Fruit fly (Drosophila melanogaster) whole organism, embryonic: Measurements from ENCODE around the gene ng4.
A peak's percentile ranks its signal among the peaks of the same experiment; 100 is the strongest.

ENCODE experiments used
- CG10654 ChIP-seq: fragments of 200-800 bp; sonication (Bioruptor generic); optimal IDR thresholded peaks from 2 replicates; lab custom pipeline; 2016; ENCODE audit warnings: missing biosample characterization, missing genetic modification characterization
- CG11695 ChIP-seq: fragments of 200-800 bp; sonication (Bioruptor generic); IDR thresholded peaks from 3 replicates; pipeline ENCODE4 v1.3.6; 2022; ENCODE audit warnings: missing biosample characterization, missing genetic modification characterization
- CG11696 ChIP-seq: fragments of 200-800 bp; sonication (Bioruptor generic); IDR thresholded peaks from 2 replicates; pipeline ENCODE4 v1.3.6; 2022; ENCODE audit warnings: missing biosample characterization, missing genetic modification characterization
- CG1233 ChIP-seq: fragments of 200-800 bp; sonication (Bioruptor generic); optimal IDR thresholded peaks from 4 replicates; lab custom pipeline; 2018; ENCODE audit warnings: missing biosample characterization, mild to moderate bottlenecking, missing genetic modification characterization
- CG13296 ChIP-seq: fragments of 200-800 bp; sonication (Bioruptor generic); optimal IDR thresholded peaks from 3 replicates; lab custom pipeline; 2018; ENCODE audit warnings: missing biosample characterization, mild to moderate bottlenecking, missing genetic modification characterization
- CG14965 ChIP-seq: fragments of 200-800 bp; sonication (Bioruptor generic); optimal IDR thresholded peaks from 2 replicates; lab custom pipeline; 2016; ENCODE audit warnings: missing biosample characterization, missing genetic modification characterization, borderline replicate concordance
- CG16863 ChIP-seq: fragments of 200-800 bp; sonication (Bioruptor generic); optimal IDR thresholded peaks from 3 replicates; lab custom pipeline; 2016; ENCODE audit warnings: missing biosample characterization, missing genetic modification characterization
- CG17361 ChIP-seq: fragments of 200-800 bp; sonication (Bioruptor generic); IDR thresholded peaks from 3 replicates; pipeline ENCODE4 v1.3.6; 2022; ENCODE audit warnings: missing biosample characterization, missing genetic modification characterization
- CG17568 ChIP-seq: fragments of 200-800 bp; sonication (Bioruptor generic); optimal IDR thresholded peaks from 2 replicates; lab custom pipeline; 2018; ENCODE audit warnings: missing biosample characterization, mild to moderate bottlenecking, missing genetic modification characterization, moderate library complexity
- CG17612 ChIP-seq: fragments of 200-800 bp; sonication (Bioruptor generic); IDR thresholded peaks from 2 replicates; pipeline ENCODE4 v1.3.6; 2022; ENCODE audit warnings: missing biosample characterization, missing genetic modification characterization
- CG2120 ChIP-seq: fragments of 200-800 bp; sonication (Bioruptor generic); optimal IDR thresholded peaks from 3 replicates; lab custom pipeline; 2016; ENCODE audit warnings: missing biosample characterization, missing genetic modification characterization
- CG2129 ChIP-seq: fragments of 200-800 bp; sonication (Bioruptor generic); IDR thresholded peaks from 2 replicates; pipeline ENCODE4 v1.3.6; 2022; ENCODE audit warnings: missing biosample characterization, missing genetic modification characterization; ENCODE audit not compliant: partially characterized antibody
- CG31224 ChIP-seq: fragments of 200-800 bp; sonication (Bioruptor generic); IDR thresholded peaks from 2 replicates; pipeline ENCODE4 v1.3.6; 2022; ENCODE audit warnings: missing biosample characterization, missing genetic modification characterization
- CG32767 ChIP-seq: fragments of 200-800 bp; sonication (Bioruptor generic); IDR thresholded peaks from 2 replicates; pipeline ENCODE4 v1.3.6; 2022; ENCODE audit warnings: missing biosample characterization, missing genetic modification characterization
- CG6813 ChIP-seq: fragments of 200-800 bp; sonication (Bioruptor generic); optimal IDR thresholded peaks from 2 replicates; lab custom pipeline; 2017; ENCODE audit warnings: missing biosample characterization, missing genetic modification characterization, mild to moderate bottlenecking, moderate library complexity, missing genetic modification reagents
- CG6854 ChIP-seq: fragments of 200-800 bp; sonication (Bioruptor generic); optimal IDR thresholded peaks from 3 replicates; lab custom pipeline; 2017; ENCODE audit warnings: missing biosample characterization, mild to moderate bottlenecking, missing genetic modification characterization
- D19A ChIP-seq: fragments of 200-800 bp; optimal IDR thresholded peaks from 3 replicates; lab custom pipeline; 2019; ENCODE audit warnings: missing biosample characterization, mild to moderate bottlenecking, missing genetic modification characterization, moderate library complexity
- Dbx ChIP-seq: fragments of 200-800 bp; sonication (Bioruptor generic); IDR thresholded peaks from 3 replicates; pipeline ENCODE4 v1.3.6; 2022; ENCODE audit warnings: missing biosample characterization, missing genetic modification characterization
- Dek ChIP-seq: fragments of 200-800 bp; sonication (Bioruptor generic); optimal IDR thresholded peaks from 3 replicates; lab custom pipeline; 2019; ENCODE audit warnings: missing biosample characterization, mild to moderate bottlenecking, missing genetic modification characterization, moderate library complexity
- H15 ChIP-seq: fragments of 200-800 bp; sonication (Bioruptor generic); IDR thresholded peaks from 3 replicates; pipeline ENCODE4 v1.3.6; 2022; ENCODE audit warnings: missing biosample characterization, missing genetic modification characterization
- Hey ChIP-seq: fragments of 200-800 bp; sonication (Bioruptor generic); optimal IDR thresholded peaks from 3 replicates; lab custom pipeline; 2018; ENCODE audit warnings: missing biosample characterization, mild to moderate bottlenecking, missing genetic modification characterization
- HmgD ChIP-seq: fragments of 200-800 bp; sonication (Bioruptor generic); optimal IDR thresholded peaks from 3 replicates; lab custom pipeline; 2016; ENCODE audit warnings: missing biosample characterization, missing genetic modification characterization
- Hr51 ChIP-seq, 2 experiments: fragments of 200-800 bp; sonication (Bioruptor generic); optimal IDR thresholded peaks; 2 replicates in 1 of 2; 3 replicates in 1 of 2; lab custom pipeline; 2016 to 2018; ENCODE audit warnings: missing biosample characterization in 2 of 2, missing genetic modification characterization in 2 of 2, mild to moderate bottlenecking in 1 of 2, moderate library complexity in 1 of 2
- MTF-1 ChIP-seq: fragments of 200-800 bp; sonication (Bioruptor generic); optimal IDR thresholded peaks from 2 replicates; lab custom pipeline; 2018; ENCODE audit warnings: missing biosample characterization, mild to moderate bottlenecking, missing genetic modification characterization, borderline replicate concordance
- Med ChIP-seq: fragments of 200-800 bp; sonication (Bioruptor generic); peaks from one replicate; lab custom pipeline; 2016; ENCODE audit warnings: missing biosample characterization, missing genetic modification characterization, mild to moderate bottlenecking, inconsistent platforms, moderate library complexity
- NK7.1 ChIP-seq: fragments of 200-800 bp; sonication (Bioruptor generic); optimal IDR thresholded peaks from 3 replicates; lab custom pipeline; 2016; ENCODE audit warnings: missing biosample characterization, missing genetic modification characterization
- NfI ChIP-seq: fragments of 200-800 bp; sonication (Bioruptor generic); optimal IDR thresholded peaks from 3 replicates; lab custom pipeline; 2018; ENCODE audit warnings: missing biosample characterization, mild to moderate bottlenecking, missing genetic modification characterization, moderate library complexity
- Poxn ChIP-seq: fragments of 200-800 bp; sonication (Bioruptor generic); IDR thresholded peaks from 2 replicates; pipeline ENCODE4 v1.3.6; 2022; ENCODE audit warnings: missing biosample characterization, missing genetic modification characterization
- Side ChIP-seq: fragments of 200-800 bp; sonication (Bioruptor generic); optimal IDR thresholded peaks from 2 replicates; lab custom pipeline; 2016; ENCODE audit warnings: missing biosample characterization, missing genetic modification characterization
- Sox102F ChIP-seq: fragments of 200-800 bp; sonication (Bioruptor generic); optimal IDR thresholded peaks from 2 replicates; lab custom pipeline; 2018; ENCODE audit warnings: missing biosample characterization, mild to moderate bottlenecking, missing genetic modification characterization, moderate library complexity
- Stat92E ChIP-seq, 3 experiments: fragments of >200 bp in 2 of 3; fragments of 200-800 bp in 1 of 3; sonication (Bioruptor generic) in 1 of 3; optimal IDR thresholded peaks; 2 replicates each; lab custom pipeline; 2017 to 2019; ENCODE audit warnings: missing biosample characterization in 3 of 3, missing genetic modification characterization in 3 of 3, mild to moderate bottlenecking in 1 of 3, moderate library complexity in 1 of 3
- ara ChIP-seq: fragments of 200-800 bp; sonication (Bioruptor generic); IDR thresholded peaks from 2 replicates; pipeline ENCODE4 v1.3.6; 2022; ENCODE audit warnings: missing biosample characterization, missing genetic modification characterization
- bab2 ChIP-seq: fragments of 200-800 bp; sonication (Bioruptor generic); optimal IDR thresholded peaks from 2 replicates; lab custom pipeline; 2016; ENCODE audit warnings: missing biosample characterization, missing genetic modification characterization
- chm ChIP-seq: fragments of 200-800 bp; sonication (Bioruptor generic); IDR thresholded peaks from 2 replicates; pipeline ENCODE4 v1.3.6; 2022; ENCODE audit warnings: missing biosample characterization, missing genetic modification characterization
- croc ChIP-seq: fragments of 200-800 bp; sonication (Bioruptor generic); conservative IDR thresholded peaks from 3 replicates; pipeline ENCODE4 v1.3.6; 2022; ENCODE audit warnings: missing biosample characterization, missing genetic modification characterization
- emc ChIP-seq: fragments of 200-800 bp; sonication (Bioruptor generic); optimal IDR thresholded peaks from 2 replicates; lab custom pipeline; 2016; ENCODE audit warnings: missing biosample characterization, missing genetic modification characterization
- ems ChIP-seq: fragments of 200-800 bp; sonication (Bioruptor generic); optimal IDR thresholded peaks from 3 replicates; lab custom pipeline; 2016; ENCODE audit warnings: missing biosample characterization, missing genetic modification characterization
- ftz-f1 ChIP-seq: fragments of 200-800 bp; sonication (Bioruptor generic); optimal IDR thresholded peaks from 2 replicates; lab custom pipeline; 2016; ENCODE audit warnings: missing biosample characterization, missing genetic modification characterization
- gsb ChIP-seq: fragments of 200-800 bp; sonication (Bioruptor generic); IDR thresholded peaks from 2 replicates; pipeline ENCODE4 v1.3.6; 2022; ENCODE audit warnings: missing biosample characterization, missing genetic modification characterization
- kni ChIP-seq: fragments of 200-800 bp; sonication (Bioruptor generic); optimal IDR thresholded peaks from 3 replicates; lab custom pipeline; 2017; ENCODE audit warnings: mild to moderate bottlenecking, missing biosample characterization, missing genetic modification reagents, missing genetic modification characterization
- luna ChIP-seq: fragments of 200-800 bp; sonication (Bioruptor generic); optimal IDR thresholded peaks from 2 replicates; lab custom pipeline; 2016; ENCODE audit warnings: missing biosample characterization, missing genetic modification characterization
- nerfin-2 ChIP-seq: fragments of 200-800 bp; sonication (Bioruptor generic); IDR thresholded peaks from 2 replicates; pipeline ENCODE4 v1.3.6; 2022; ENCODE audit warnings: missing biosample characterization, missing genetic modification characterization; ENCODE audit not compliant: partially characterized antibody
- pnt ChIP-seq: fragments of 200-800 bp; sonication (Bioruptor generic); optimal IDR thresholded peaks from 3 replicates; lab custom pipeline; 2016; ENCODE audit warnings: missing biosample characterization, missing genetic modification characterization
- sens-2 ChIP-seq: fragments of 200-800 bp; sonication (Bioruptor generic); IDR thresholded peaks from 2 replicates; pipeline ENCODE4 v1.3.6; 2022; ENCODE audit warnings: missing biosample characterization, missing genetic modification characterization
- slbo ChIP-seq: fragments of 200-800 bp; sonication (Bioruptor generic); IDR thresholded peaks from 2 replicates; pipeline ENCODE4 v1.3.6; 2022; ENCODE audit warnings: missing biosample characterization, missing genetic modification characterization
- sr ChIP-seq: fragments of 200-800 bp; sonication (Bioruptor generic); IDR thresholded peaks from 3 replicates; pipeline ENCODE4 v1.3.6; 2022; ENCODE audit warnings: missing biosample characterization, missing genetic modification characterization
- tio ChIP-seq: fragments of 200-800 bp; sonication (Bioruptor generic); optimal IDR thresholded peaks from 2 replicates; lab custom pipeline; 2017; ENCODE audit warnings: missing biosample characterization, missing genetic modification characterization, inconsistent platforms
- tx ChIP-seq: fragments of 200-800 bp; sonication (Bioruptor generic); optimal IDR thresholded peaks from 2 replicates; lab custom pipeline; 2016; ENCODE audit warnings: missing biosample characterization, missing genetic modification characterization
- unpg ChIP-seq: fragments of 200-800 bp; sonication (Bioruptor generic); optimal IDR thresholded peaks from 3 replicates; lab custom pipeline; 2018; ENCODE audit warnings: missing biosample characterization, mild to moderate bottlenecking, missing genetic modification characterization, moderate library complexity
- wek ChIP-seq: fragments of 200-800 bp; sonication (Bioruptor generic); optimal IDR thresholded peaks from 3 replicates; lab custom pipeline; 2018; ENCODE audit warnings: missing biosample characterization, mild to moderate bottlenecking, missing genetic modification characterization, moderate library complexity
- zen ChIP-seq: fragments of 200-800 bp; sonication (Bioruptor generic); optimal IDR thresholded peaks from 3 replicates; lab custom pipeline; 2018; ENCODE audit warnings: missing biosample characterization, mild to moderate bottlenecking, missing genetic modification characterization, moderate library complexity
- zfh1 ChIP-seq: fragments of 200-800 bp; sonication (Bioruptor generic); IDR thresholded peaks from 3 replicates; pipeline ENCODE4 v1.3.6; 2022; ENCODE audit warnings: missing biosample characterization, missing genetic modification characterization

The ng4 gene

dm6 chrX:3273557-3273956 lies 29.5 kb upstream of the ng4 start (continued):
- no peak for TF ChIP-seq wek
- peak; percentile 69; the same call in 2 of the 3 replicates for TF ChIP-seq Dbx (GFP tag; lab: Robert Waterston, UW)
- no peak for TF ChIP-seq emc
- no peak for TF ChIP-seq CG32767 (GFP tag; lab: Robert Waterston, UW)
- TF ChIP-seq HmgD: no peak
- TF ChIP-seq nerfin-2 (GFP tag; lab: Robert Waterston, UW): no peak
- TF ChIP-seq sr (GFP tag; lab: Robert Waterston, UW): no peak
- TF ChIP-seq CG10654 (GFP tag; lab: Kevin White, UChicago): no peak
- no peak for TF ChIP-seq Stat92E (GFP tag; optimal IDR thresholded peaks at IDR 0.05; lab: Kevin White, UChicago)
- TF ChIP-seq tx (GFP tag; lab: Kevin White, UChicago): no peak
- TF ChIP-seq zfh1 (GFP tag; lab: Robert Waterston, UW): no peak
- TF ChIP-seq CG17568: no peak
- no peak for TF ChIP-seq pnt (GFP tag; lab: Kevin White, UChicago)
- TF ChIP-seq CG13296 (GFP tag; lab: Kevin White, UChicago): peak; percentile 14
- TF ChIP-seq CG2120 (GFP tag; lab: Kevin White, UChicago): peak; percentile 69
- 0 out of 2 replicates have a peak, but pooled peaks have one; percentile 36 for TF ChIP-seq CG31224 (GFP tag; lab: Robert Waterston, UW)
- TF ChIP-seq kni (GFP tag; lab: Kevin White, UChicago): no peak
- no peak for TF ChIP-seq Hr51 (GFP tag; optimal IDR thresholded peaks at IDR 0.05; lab: Kevin White, UChicago)
- no peak for TF ChIP-seq H15 (GFP tag; lab: Robert Waterston, UW)
- TF ChIP-seq Sox102F (GFP tag; lab: Kevin White, UChicago): no peak
- no peak for TF ChIP-seq CG14965 (GFP tag; lab: Kevin White, UChicago)
- TF ChIP-seq CG6854 (GFP tag; lab: Kevin White, UChicago): no peak
- TF ChIP-seq tio (GFP tag; lab: Kevin White, UChicago): no peak
- TF ChIP-seq CG2129: no peak
- TF ChIP-seq Med: no peak
- TF ChIP-seq CG17612: no peak
- TF ChIP-seq CG11696: no peak
- TF ChIP-seq D19A (tag; lab: Kevin White, UChicago): no peak
- TF ChIP-seq sens-2 (GFP tag; lab: Robert Waterston, UW): no peak
- no peak for TF ChIP-seq CG6813
- no peak for TF ChIP-seq Poxn (GFP tag; lab: Robert Waterston, UW)
- TF ChIP-seq MTF-1 (GFP tag; lab: Kevin White, UChicago): no peak
- no peak for TF ChIP-seq unpg (GFP tag; lab: Kevin White, UChicago)
- no peak for TF ChIP-seq Side (GFP tag; lab: Kevin White, UChicago)
- no peak for TF ChIP-seq ara (GFP tag; lab: Robert Waterston, UW)
- 0 out of 3 replicates have a peak, but pooled peaks have one; percentile 35 for TF ChIP-seq CG11695 (GFP tag; lab: Robert Waterston, UW)
- no peak for TF ChIP-seq luna
- TF ChIP-seq chm (GFP tag; lab: Robert Waterston, UW): no peak
- no peak for TF ChIP-seq ems (GFP tag; lab: Kevin White, UChicago)
- no peak for TF ChIP-seq NfI
- no peak for TF ChIP-seq CG16863
- peak; percentile 67 for TF ChIP-seq slbo
- TF ChIP-seq Hey (tag; lab: Kevin White, UChicago): no peak
- no peak for TF ChIP-seq zen (tag; lab: Kevin White, UChicago)
- TF ChIP-seq gsb: 0 out of 2 replicates have a peak, but pooled peaks have one; percentile 24
- TF ChIP-seq CG1233 (GFP tag; lab: Kevin White, UChicago): no peak
- TF ChIP-seq Dek: no peak
- no peak for TF ChIP-seq bab2 (GFP tag; lab: Kevin White, UChicago)
- TF ChIP-seq ftz-f1 (GFP tag; lab: Kevin White, UChicago): no peak
- TF ChIP-seq croc (GFP tag; lab: Robert Waterston, UW): no peak
- TF ChIP-seq CG17361 (GFP tag; lab: Robert Waterston, UW): no peak
- TF ChIP-seq NK7.1 (GFP tag; lab: Kevin White, UChicago): no peak
